Fruit fly (Drosophila melanogaster) whole organism, pupa: Measurements from ENCODE around the gene RpL26.

Experiments used
- CG12605 ChIP-seq: fragments of 200-800 bp; sonication (Bioruptor generic); IDR thresholded peaks from 2 replicates; pipeline ENCODE4 v1.3.6; 2022; ENCODE audit warnings: missing biosample characterization, missing genetic modification characterization
- CG15710 ChIP-seq: fragments of 200-800 bp; sonication (Bioruptor generic); optimal IDR thresholded peaks from 2 replicates; lab custom pipeline; 2018; ENCODE audit warnings: missing biosample characterization, mild to moderate bottlenecking, missing genetic modification characterization, moderate library complexity
- CG17806 ChIP-seq: fragments of 200-800 bp; sonication (Bioruptor generic); optimal IDR thresholded peaks from 2 replicates; lab custom pipeline; 2018; ENCODE audit warnings: missing biosample characterization, mild to moderate bottlenecking, missing genetic modification characterization, moderate library complexity
- CG32121 ChIP-seq: fragments of 200-800 bp; sonication (Bioruptor generic); IDR thresholded peaks from 2 replicates; pipeline ENCODE4 v1.3.6; 2022; ENCODE audit warnings: missing biosample characterization, missing genetic modification characterization
- CG34367 ChIP-seq: fragments of 200-800 bp; sonication (Bioruptor generic); optimal IDR thresholded peaks from 2 replicates; lab custom pipeline; 2018; ENCODE audit warnings: missing biosample characterization, mild to moderate bottlenecking, missing genetic modification characterization
- CG4496 ChIP-seq: fragments of 200-800 bp; sonication (Bioruptor generic); IDR thresholded peaks from 3 replicates; pipeline ENCODE4 v1.3.6; 2022; ENCODE audit warnings: missing biosample characterization, missing genetic modification characterization
- CG8301 ChIP-seq: fragments of 200-800 bp; sonication (Bioruptor generic); optimal IDR thresholded peaks from 2 replicates; lab custom pipeline; 2018; ENCODE audit warnings: missing biosample characterization, mild to moderate bottlenecking, missing genetic modification characterization
- EcR ChIP-seq: fragments of 200-800 bp; sonication (Bioruptor generic); optimal IDR thresholded peaks from 3 replicates; lab custom pipeline; 2019; ENCODE audit warnings: missing biosample characterization, missing genetic modification characterization, mild to moderate bottlenecking, moderate library complexity, missing genetic modification reagents
- Ets98B ChIP-seq: fragments of 200-800 bp; sonication (Bioruptor generic); IDR thresholded peaks from 2 replicates; pipeline ENCODE4 v1.3.6; 2022; ENCODE audit warnings: missing biosample characterization, missing genetic modification characterization
- Pif1B ChIP-seq: fragments of 200-800 bp; sonication (Bioruptor generic); optimal IDR thresholded peaks from 3 replicates; lab custom pipeline; 2016; ENCODE audit warnings: missing biosample characterization, missing genetic modification characterization
- Snoo ChIP-seq: fragments of 200-800 bp; sonication (Bioruptor generic); optimal IDR thresholded peaks from 3 replicates; lab custom pipeline; 2017; ENCODE audit warnings: missing biosample characterization, mild to moderate bottlenecking, missing genetic modification characterization, inconsistent platforms
- fd96Ca ChIP-seq: fragments of 200-800 bp; sonication (Bioruptor generic); IDR thresholded peaks from 3 replicates; pipeline ENCODE4 v1.3.6; 2022; ENCODE audit warnings: missing biosample characterization, missing genetic modification characterization

- no peak for TF ChIP-seq Snoo (tag; lab: Kevin White, UChicago)
- TF ChIP-seq CG15710 (tag; lab: Kevin White, UChicago), result no peak
- TF ChIP-seq CG12605 (GFP tag; lab: Robert Waterston, UW), result no peak
- no peak for TF ChIP-seq fd96Ca
- no peak for TF ChIP-seq Pif1B (GFP tag; lab: Kevin White, UChicago)
- no peak for TF ChIP-seq CG8301 (tag; lab: Kevin White, UChicago)
- TF ChIP-seq CG17806 (tag; lab: Kevin White, UChicago), result no peak
- TF ChIP-seq EcR (GFP tag; lab: Kevin White, UChicago), result no peak
- TF ChIP-seq CG34367 (tag; lab: Kevin White, UChicago), result no peak
- no peak for TF ChIP-seq Ets98B
- TF ChIP-seq CG32121, result no peak
- TF ChIP-seq CG4496 (GFP tag; lab: Robert Waterston, UW), result no peak
These were observed 2.7 kb downstream of the RpL26 start, which contains the start of the genes arx and CG6843 for dm6 chr3L:18901411-18901810.
